Fruit fly (Drosophila melanogaster): ENCODE results near the gene CG8813.

Gene CG8813

DNA sequence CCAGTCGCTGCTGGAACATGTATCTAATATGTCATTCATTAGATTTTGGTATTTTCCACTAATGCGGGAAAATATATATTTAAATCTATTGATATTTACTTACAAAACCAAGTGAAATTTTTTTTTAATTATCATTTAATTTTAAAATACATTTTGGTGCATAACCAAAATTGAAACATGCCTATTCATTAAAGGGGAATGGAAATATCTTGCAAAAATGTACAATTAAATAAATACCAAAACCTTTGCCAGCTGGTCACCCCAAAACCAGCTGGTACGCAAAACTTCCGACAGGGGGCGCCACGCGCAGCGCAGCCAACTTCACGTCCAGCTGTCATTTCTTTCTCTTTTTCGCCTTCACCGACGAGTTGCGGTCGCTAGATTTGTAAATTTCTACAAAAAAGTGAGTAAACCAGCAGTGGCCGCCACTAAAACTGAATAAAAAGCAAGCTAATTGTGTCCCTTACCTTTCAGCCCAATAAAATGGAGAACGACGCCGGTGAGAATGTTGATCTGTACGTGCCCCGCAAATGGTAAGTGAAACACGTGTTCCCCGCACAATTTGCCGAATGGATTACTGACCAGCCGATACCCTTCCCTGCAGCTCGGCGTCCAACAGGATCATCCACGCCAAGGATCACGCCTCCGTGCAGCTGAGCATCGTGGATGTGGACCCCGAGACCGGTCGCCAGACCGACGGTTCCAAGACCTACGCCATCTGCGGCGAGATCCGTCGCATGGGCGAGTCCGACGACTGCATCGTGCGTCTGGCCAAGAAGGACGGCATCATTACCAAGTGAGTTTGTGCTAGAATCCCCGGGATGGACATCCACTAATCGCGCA, 13.5 kb upstream of the CG8813 start, which contains the start of the genes CG3104 and RpS21 (continued):
- peak; percentile 84 for TF ChIP-seq cyc (GFP tag; optimal IDR thresholded peaks at IDR 0.05)
- TF ChIP-seq Blimp-1 (GFP tag; optimal IDR thresholded peaks at IDR 0.05), result peak; percentile 55
- TF ChIP-seq Lpt (GFP tag; optimal IDR thresholded peaks at IDR 0.05), result peak; percentile 46
- no peak for TF ChIP-seq CG15336 (GFP tag; IDR thresholded peaks at IDR 0.05)
- TF ChIP-seq dac (GFP tag; optimal IDR thresholded peaks at IDR 0.05), result peak; percentile 51
- TF ChIP-seq CG11762 (GFP tag; optimal IDR thresholded peaks at IDR 0.05; ENCODE audit: insufficient read depth), result peak; percentile 45
- peak; percentile 38 for TF ChIP-seq spab (GFP tag; optimal IDR thresholded peaks at IDR 0.05)
- TF ChIP-seq Eip78C (GFP tag), result peak; percentile 89
- TF ChIP-seq Gug (GFP tag; IDR thresholded peaks at IDR 0.05), result 0 out of 2 replicates have a peak, but pooled peaks have one; percentile 15
- TF ChIP-seq CG10669 (GFP tag; optimal IDR thresholded peaks at IDR 0.05), result peak; percentile 58
- TF ChIP-seq Eip93F (GFP tag; optimal IDR thresholded peaks at IDR 0.05), result peak; percentile 79
- peak; percentile 52 for TF ChIP-seq CG8632 (GFP tag; optimal IDR thresholded peaks at IDR 0.05)
- peak; percentile 73 for TF ChIP-seq fkh (GFP tag; optimal IDR thresholded peaks at IDR 0.05)
- TF ChIP-seq dsx (GFP tag; optimal IDR thresholded peaks at IDR 0.05; ENCODE audit: poor library complexity, severe bottlenecking), result peak; percentile 37
- peak; percentile 60 for TF ChIP-seq Sox14 (GFP tag; optimal IDR thresholded peaks at IDR 0.05)
- TF ChIP-seq Eip75B (GFP tag; optimal IDR thresholded peaks at IDR 0.05), result peak; percentile 53
- TF ChIP-seq salr (GFP tag; optimal IDR thresholded peaks at IDR 0.05), result peak; percentile 38 to 79
- TF ChIP-seq acj6 (GFP tag; optimal IDR thresholded peaks at IDR 0.05), result peak; percentile 59
- 0 out of 2 replicates have a peak, but pooled peaks have one; percentile 19 for TF ChIP-seq CG11294 (GFP tag; IDR thresholded peaks at IDR 0.05)
- TF ChIP-seq CG3032 (tag; optimal IDR thresholded peaks at IDR 0.05), result peak; percentile 70
- TF ChIP-seq fd59A (GFP tag; optimal IDR thresholded peaks at IDR 0.05), result peak; percentile 50

DNA sequence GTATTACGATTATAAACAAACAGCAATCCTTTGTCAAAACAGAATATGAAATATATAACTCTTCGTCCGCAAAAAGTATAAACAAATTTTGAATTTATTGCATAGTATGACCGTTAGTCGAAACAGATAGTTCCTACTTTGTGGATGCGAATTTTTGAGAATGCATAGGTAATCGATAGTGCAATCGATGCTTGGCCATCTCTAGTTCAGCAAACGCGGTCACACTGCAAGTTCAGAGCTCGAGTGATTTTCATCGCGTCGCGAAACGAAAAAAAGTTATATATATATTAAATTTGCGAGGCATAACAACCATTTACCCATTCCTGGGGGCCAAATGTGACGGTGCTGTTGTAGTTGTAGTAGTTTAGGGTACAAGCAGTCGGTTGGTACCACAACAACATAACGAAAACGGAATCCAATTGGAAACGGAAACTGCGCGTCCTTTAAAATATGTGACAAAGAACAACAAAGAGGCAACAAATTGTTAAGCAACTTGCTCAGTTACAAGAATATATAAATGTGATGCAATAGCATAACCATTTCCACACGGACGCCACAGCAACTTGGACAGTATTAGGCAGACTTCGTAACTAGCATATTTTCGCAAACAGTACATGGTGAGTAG, 12.4 kb upstream of the CG8813 start, which contains the start of gene CG2991:
TSS of gene CG2991 (plus strand) at position 205 of the 625 bp plus-strand sequence.
- TF ChIP-seq CG7368 (GFP tag; optimal IDR thresholded peaks at IDR 0.05), result no peak
- no peak for TF ChIP-seq CG31627 (GFP tag; optimal IDR thresholded peaks at IDR 0.05)
- TF ChIP-seq CG6163 (GFP tag; IDR thresholded peaks at IDR 0.05), result 0 out of 3 replicates have a peak, but pooled peaks have one; percentile 12
- TF ChIP-seq Gug (GFP tag; IDR thresholded peaks at IDR 0.05), result no peak
- TF ChIP-seq Sox14 (GFP tag; optimal IDR thresholded peaks at IDR 0.05), result peak; percentile 78
- peak; percentile 12; the same call in 1 of the 2 replicates for TF ChIP-seq CG15336 (GFP tag; IDR thresholded peaks at IDR 0.05)
- no peak for TF ChIP-seq CG11902 (GFP tag; optimal IDR thresholded peaks at IDR 0.05)
- no peak for TF ChIP-seq net (GFP tag; optimal IDR thresholded peaks at IDR 0.05)
- TF ChIP-seq Met (GFP tag; optimal IDR thresholded peaks at IDR 0.05), result peak; percentile 1
- no peak for TF ChIP-seq salr (GFP tag; optimal IDR thresholded peaks at IDR 0.05)
- no peak for TF ChIP-seq esn (GFP tag; optimal IDR thresholded peaks at IDR 0.05)
- peak; percentile 15 for TF ChIP-seq Eip75B (GFP tag; optimal IDR thresholded peaks at IDR 0.05)
- TF ChIP-seq CG10631 (GFP tag; optimal IDR thresholded peaks at IDR 0.05), result no peak
- peak; percentile 2 for TF ChIP-seq CG3919 (GFP tag; optimal IDR thresholded peaks at IDR 0.05)
- peak; percentile 33 for TF ChIP-seq lz (GFP tag; optimal IDR thresholded peaks at IDR 0.05)
- TF ChIP-seq topi (GFP tag; optimal IDR thresholded peaks at IDR 0.05), result peak; percentile 41
- TF ChIP-seq CG16779 (tag; optimal IDR thresholded peaks at IDR 0.05), result no peak
- no peak for TF ChIP-seq Ets21C (GFP tag; optimal IDR thresholded peaks at IDR 0.05)
- peak; percentile 58 for TF ChIP-seq Sox102F (GFP tag; optimal IDR thresholded peaks at IDR 0.05)
- TF ChIP-seq Smox (GFP tag; optimal IDR thresholded peaks at IDR 0.05), result peak; percentile 0
- TF ChIP-seq Eip78C (GFP tag), result peak; percentile 73
- no peak for TF ChIP-seq CG1621 (tag; optimal IDR thresholded peaks at IDR 0.05)
- peak; percentile 5 for TF ChIP-seq CG6854 (GFP tag; optimal IDR thresholded peaks at IDR 0.05)
- peak; percentile 61 for TF ChIP-seq Eip93F (GFP tag; optimal IDR thresholded peaks at IDR 0.05)
- TF ChIP-seq CG4318 (GFP tag; optimal IDR thresholded peaks at IDR 0.05), result no peak
- no peak for TF ChIP-seq CG8119 (GFP tag; IDR thresholded peaks at IDR 0.05)
- peak in 1 of 2 experiments; percentile 24 for TF ChIP-seq ss (GFP tag; optimal IDR thresholded peaks at IDR 0.05)
- TF ChIP-seq fd85E (GFP tag; optimal IDR thresholded peaks at IDR 0.05), result no peak
- no peak for TF ChIP-seq Sox15 (GFP tag; optimal IDR thresholded peaks at IDR 0.05)
- peak; percentile 66 for TF ChIP-seq svp (GFP tag)
- TF ChIP-seq dsx (GFP tag; optimal IDR thresholded peaks at IDR 0.05; ENCODE audit: poor library complexity, severe bottlenecking), result peak; percentile 75
- TF ChIP-seq Ets96B (tag; optimal IDR thresholded peaks at IDR 0.05), result peak; percentile 3
- no peak for TF ChIP-seq dac (GFP tag; optimal IDR thresholded peaks at IDR 0.05)
- TF ChIP-seq vri (GFP tag; optimal IDR thresholded peaks at IDR 0.05), result peak; percentile 78

Measured in whole organism, prepupa.